Fruit fly (Drosophila melanogaster): ENCODE data around the gene CG33978.
A peak's percentile ranks its signal among the peaks of the same experiment; 100 is the strongest.

Gene CG33978

dm6 chr4:129644-130272 is 45.7 kb downstream of the CG33978 start, which contains the start of gene Ank (continued):
- TF ChIP-seq CG8290 (GFP tag; optimal IDR thresholded peaks at IDR 0.05) (no peak), CG8290 (tag; optimal IDR thresholded peaks at IDR 0.05) (peak in 1 of 2 experiments; percentile 10), CG17802 (tag; optimal IDR thresholded peaks at IDR 0.05) (peak; percentile 97), CG4617 (GFP tag; optimal IDR thresholded peaks at IDR 0.05; ENCODE audit: borderline replicate concordance) (peak; percentile 3), CTCF (GFP tag; optimal IDR thresholded peaks at IDR 0.05) (no peak), CG1024 (GFP tag; IDR thresholded peaks at IDR 0.05) (peak; percentile 98), BEAF-32 (GFP tag; optimal IDR thresholded peaks at IDR 0.05) (peak; percentile 42), CG7357 (GFP tag; IDR thresholded peaks at IDR 0.05) (peak; percentile 95), sens (GFP tag) (peak; percentile 68), aop (GFP tag; IDR thresholded peaks at IDR 0.05) (no peak), ewg (GFP tag; optimal IDR thresholded peaks at IDR 0.05) (peak; percentile 96), CG12155 (GFP tag; optimal IDR thresholded peaks at IDR 0.05) (no peak), ssp (GFP tag; IDR thresholded peaks at IDR 0.05) (peak; percentile 99), CG2199 (GFP tag; IDR thresholded peaks at IDR 0.05) (0 out of 3 replicates have a peak, but pooled peaks have one; percentile 16), pzg (GFP tag; optimal IDR thresholded peaks at IDR 0.05) (peak; percentile 44), pfk (GFP tag; optimal IDR thresholded peaks at IDR 0.05) (peak; percentile 76), row (GFP tag; IDR thresholded peaks at IDR 0.05) (peak; percentile 76), CG13894 (tag; optimal IDR thresholded peaks at IDR 0.05) (peak; percentile 63), CG8388 (GFP tag; optimal IDR thresholded peaks at IDR 0.05) (no peak), CG14710 (tag; optimal IDR thresholded peaks at IDR 0.05) (peak; percentile 31), D (optimal IDR thresholded peaks at IDR 0.05) (no peak), D (GFP tag; optimal IDR thresholded peaks at IDR 0.05) (no peak), lmd (GFP tag; IDR thresholded peaks at IDR 0.05) (no peak), C15 (GFP tag; IDR thresholded peaks at IDR 0.05) (no peak), jumu (GFP tag; optimal IDR thresholded peaks at IDR 0.05) (no peak), CG17359 (tag; optimal IDR thresholded peaks at IDR 0.05) (no peak), slp2 (GFP tag; optimal IDR thresholded peaks at IDR 0.05) (no peak), trem (tag; optimal IDR thresholded peaks at IDR 0.05) (peak; percentile 1), Sry-β (GFP tag; optimal IDR thresholded peaks at IDR 0.05) (no peak), CG2678 (tag; optimal IDR thresholded peaks at IDR 0.05) (no peak), Atf3 (GFP tag; optimal IDR thresholded peaks at IDR 0.05) (no peak), Deaf1 (tag; optimal IDR thresholded peaks at IDR 0.05) (no peak), Dbx (GFP tag; IDR thresholded peaks at IDR 0.05) (no peak), Pdp1 (GFP tag; optimal IDR thresholded peaks at IDR 0.05) (peak in 1 of 2 experiments; percentile 73), CG34376 (GFP tag; optimal IDR thresholded peaks at IDR 0.05) (no peak), Sry-δ (GFP tag; optimal IDR thresholded peaks at IDR 0.05) (peak; percentile 41), klu (GFP tag; IDR thresholded peaks at IDR 0.05) (no peak), NC2β (GFP tag; optimal IDR thresholded peaks at IDR 0.05) (no peak), CG8478 (optimal IDR thresholded peaks at IDR 0.05) (no peak), D19A (tag; optimal IDR thresholded peaks at IDR 0.05) (no peak), NK7.1 (GFP tag; optimal IDR thresholded peaks at IDR 0.05) (no peak), B-H1 (GFP tag; IDR thresholded peaks at IDR 0.05) (no peak), CG10267 (tag; optimal IDR thresholded peaks at IDR 0.05) (peak; percentile 0), CG9727 (GFP tag; optimal IDR thresholded peaks at IDR 0.05) (no peak), CG12659 (GFP tag; optimal IDR thresholded peaks at IDR 0.05) (peak; percentile 11)

Data from whole organism, embryonic.